Worm (Caenorhabditis elegans): ENCODE results near the gene klc-1.

DNA sequence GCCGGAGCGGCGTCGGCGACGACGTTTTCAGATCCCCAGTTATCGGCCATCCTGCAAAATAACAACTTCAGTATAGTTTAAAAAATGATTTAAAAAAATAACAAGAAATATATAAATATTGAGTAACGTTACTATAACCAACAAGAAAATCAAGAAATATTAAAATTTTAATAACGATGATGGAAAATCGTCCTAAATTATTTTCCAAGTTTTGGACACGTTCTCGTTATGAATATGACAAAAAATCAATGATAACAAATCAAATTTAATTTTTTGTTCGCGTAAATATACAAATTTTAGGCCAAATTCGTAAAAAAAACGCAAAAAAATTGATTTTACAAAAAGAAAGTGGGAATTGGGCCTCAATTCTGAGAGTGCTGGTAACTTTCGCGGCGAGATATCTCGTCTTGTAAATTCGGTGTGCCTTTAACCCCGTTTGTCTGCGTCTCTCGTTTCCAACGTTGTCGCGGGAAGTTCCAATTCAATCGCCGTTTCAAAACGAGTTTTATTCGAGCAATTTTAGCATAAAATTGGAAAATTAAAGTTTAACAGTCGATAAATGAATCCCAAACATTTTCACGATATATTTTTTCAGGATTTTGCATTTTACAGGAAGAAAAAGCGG, 27.6 kb downstream of the klc-1 start, which contains the start of gene rps-5:
- TF ChIP-seq nhr-90 (tag; optimal IDR thresholded peaks at IDR 0.05) (no peak), snpc-4 (GFP tag; optimal IDR thresholded peaks at IDR 0.05) (no peak), snpc-4 (tag; optimal IDR thresholded peaks at IDR 0.05) (peak in 2 of 4 experiments; percentile 29 to 31), nfya-2 (GFP tag; IDR thresholded peaks at IDR 0.05) (no peak), B0035.1 (tag; optimal IDR thresholded peaks at IDR 0.05) (no peak), Y95B8A.8 (GFP tag; IDR thresholded peaks at IDR 0.05) (no peak), repo-1 (tag; optimal IDR thresholded peaks at IDR 0.05) (no peak), mel-28 (tag; optimal IDR thresholded peaks at IDR 0.05; ENCODE audit: borderline replicate concordance) (no peak), sea-2 (GFP tag; IDR thresholded peaks at IDR 0.05) (no peak), attf-3 (GFP tag; conservative IDR thresholded peaks at IDR 0.05) (no peak)
